Fruit fly (Drosophila melanogaster) whole organism, embryonic: ENCODE measurements around the gene Glut4EF.

Experiments
- B-H2 ChIP-seq: fragments of 200-800 bp; sonication (Bioruptor generic); optimal IDR thresholded peaks from 2 replicates; lab custom pipeline; 2018; ENCODE audit warnings: missing biosample characterization, mild to moderate bottlenecking, missing genetic modification characterization
- C15 ChIP-seq: fragments of 200-800 bp; sonication (Bioruptor generic); IDR thresholded peaks from 3 replicates; pipeline ENCODE4 v1.3.6; 2022; ENCODE audit warnings: missing biosample characterization, missing genetic modification characterization
- CG10462 ChIP-seq: fragments of 200-800 bp; sonication (Bioruptor generic); optimal IDR thresholded peaks from 2 replicates; lab custom pipeline; 2016; ENCODE audit warnings: missing biosample characterization, missing genetic modification characterization
- CG11398 ChIP-seq: fragments of 200-800 bp; sonication (Bioruptor generic); optimal IDR thresholded peaks from 2 replicates; lab custom pipeline; 2016; ENCODE audit warnings: missing biosample characterization, missing genetic modification characterization
- CG11456 ChIP-seq: fragments of 200-800 bp; sonication (Bioruptor generic); IDR thresholded peaks from 3 replicates; pipeline ENCODE4 v1.3.6; 2022; ENCODE audit warnings: missing biosample characterization, missing genetic modification characterization
- CG15011 ChIP-seq: fragments of 200-800 bp; sonication (Bioruptor generic); optimal IDR thresholded peaks from 3 replicates; lab custom pipeline; 2018; ENCODE audit warnings: missing biosample characterization, mild to moderate bottlenecking, missing genetic modification characterization
- CG16813 ChIP-seq: fragments of 200-800 bp; sonication (Bioruptor generic); IDR thresholded peaks from 3 replicates; pipeline ENCODE4 v1.3.6; 2022; ENCODE audit warnings: missing biosample characterization, missing genetic modification characterization; ENCODE audit not compliant: partially characterized antibody
- CG17568 ChIP-seq: fragments of 200-800 bp; sonication (Bioruptor generic); optimal IDR thresholded peaks from 2 replicates; lab custom pipeline; 2018; ENCODE audit warnings: missing biosample characterization, mild to moderate bottlenecking, missing genetic modification characterization, moderate library complexity
- CG17912 ChIP-seq: fragments of 200-800 bp; sonication (Bioruptor generic); optimal IDR thresholded peaks from 2 replicates; lab custom pipeline; 2018; ENCODE audit warnings: missing biosample characterization, mild to moderate bottlenecking, missing genetic modification characterization
- CG18476 ChIP-seq: fragments of 200-800 bp; sonication (Bioruptor generic); optimal IDR thresholded peaks from 2 replicates; lab custom pipeline; 2016; ENCODE audit warnings: missing biosample characterization, mild to moderate bottlenecking, missing genetic modification characterization
- CG18599 ChIP-seq: fragments of 200-800 bp; sonication (Bioruptor generic); optimal IDR thresholded peaks from 3 replicates; lab custom pipeline; 2017; ENCODE audit warnings: missing biosample characterization, missing genetic modification characterization, mild to moderate bottlenecking, moderate library complexity, missing genetic modification reagents
- CG2712 ChIP-seq: fragments of 200-800 bp; optimal IDR thresholded peaks from 3 replicates; lab custom pipeline; 2019; ENCODE audit warnings: missing biosample characterization, mild to moderate bottlenecking, missing genetic modification characterization, moderate library complexity
- CG30020 ChIP-seq: fragments of 200-800 bp; optimal IDR thresholded peaks from 2 replicates; lab custom pipeline; 2019; ENCODE audit warnings: missing biosample characterization, mild to moderate bottlenecking, missing genetic modification characterization, moderate library complexity
- CG31441 ChIP-seq: fragments of 200-800 bp; sonication (Bioruptor generic); IDR thresholded peaks from 2 replicates; pipeline ENCODE4 v1.3.6; 2022; ENCODE audit warnings: missing biosample characterization, missing genetic modification characterization
- CG8290 ChIP-seq, 3 experiments: fragments of 200-800 bp; sonication (Bioruptor generic); optimal IDR thresholded peaks; 2 replicates each; lab custom pipeline; 2016 to 2019; ENCODE audit warnings: missing biosample characterization in 3 of 3, missing genetic modification characterization in 3 of 3, mild to moderate bottlenecking in 2 of 3, moderate library complexity in 1 of 3
- CG9727 ChIP-seq: fragments of 200-800 bp; sonication (Bioruptor generic); optimal IDR thresholded peaks from 3 replicates; lab custom pipeline; 2017; ENCODE audit warnings: missing biosample characterization, mild to moderate bottlenecking, missing genetic modification characterization
- CHES-1-like ChIP-seq: fragments of 200-800 bp; sonication (Bioruptor generic); optimal IDR thresholded peaks from 2 replicates; lab custom pipeline; 2016; ENCODE audit warnings: missing biosample characterization, missing genetic modification characterization
- E2f2 ChIP-seq: fragments of 200-800 bp; sonication (Bioruptor generic); IDR thresholded peaks from 2 replicates; pipeline ENCODE4 v1.3.6; 2022; ENCODE audit warnings: missing biosample characterization, missing genetic modification characterization
- Fer2 ChIP-seq: fragments of 200-800 bp; sonication (Bioruptor generic); optimal IDR thresholded peaks from 2 replicates; lab custom pipeline; 2018; ENCODE audit warnings: missing biosample characterization, mild to moderate bottlenecking, missing genetic modification characterization, moderate library complexity
- HLH54F ChIP-seq: fragments of 200-800 bp; sonication (Bioruptor generic); optimal IDR thresholded peaks from 3 replicates; lab custom pipeline; 2016; ENCODE audit warnings: missing biosample characterization, missing genetic modification characterization
- Myb ChIP-seq: fragments of 200-800 bp; sonication (Bioruptor generic); optimal IDR thresholded peaks from 2 replicates; lab custom pipeline; 2016; ENCODE audit warnings: missing biosample characterization, missing genetic modification characterization
- NfI ChIP-seq: fragments of 200-800 bp; sonication (Bioruptor generic); optimal IDR thresholded peaks from 3 replicates; lab custom pipeline; 2018; ENCODE audit warnings: missing biosample characterization, mild to moderate bottlenecking, missing genetic modification characterization, moderate library complexity
- PHDP ChIP-seq: fragments of 200-800 bp; sonication (Bioruptor generic); optimal IDR thresholded peaks from 3 replicates; lab custom pipeline; 2018; ENCODE audit warnings: missing biosample characterization, mild to moderate bottlenecking, missing genetic modification characterization, moderate library complexity
- Ravus ChIP-seq: fragments of 200-800 bp; sonication (Bioruptor generic); IDR thresholded peaks from 2 replicates; pipeline ENCODE4 v1.3.6; 2022; ENCODE audit warnings: missing biosample characterization, missing genetic modification characterization
- Side ChIP-seq: fragments of 200-800 bp; sonication (Bioruptor generic); optimal IDR thresholded peaks from 2 replicates; lab custom pipeline; 2016; ENCODE audit warnings: missing biosample characterization, missing genetic modification characterization
- Ssrp ChIP-seq: fragments of 200-800 bp; sonication (Bioruptor generic); optimal IDR thresholded peaks from 2 replicates; lab custom pipeline; 2018; ENCODE audit warnings: missing biosample characterization, mild to moderate bottlenecking, missing genetic modification characterization, moderate library complexity
- Xrp1 ChIP-seq: fragments of 200-800 bp; sonication (Bioruptor generic); IDR thresholded peaks from 2 replicates; pipeline ENCODE4 v1.3.6; 2022; ENCODE audit warnings: missing biosample characterization, missing genetic modification characterization
- ap ChIP-seq: fragments of 200-800 bp; sonication (Bioruptor generic); IDR thresholded peaks from 2 replicates; pipeline ENCODE4 v1.3.6; 2022; ENCODE audit warnings: missing biosample characterization, missing genetic modification characterization
- az2 ChIP-seq: fragments of 200-800 bp; sonication (Bioruptor generic); optimal IDR thresholded peaks from 3 replicates; lab custom pipeline; 2016; ENCODE audit warnings: missing biosample characterization, missing genetic modification characterization
- bowl ChIP-seq: fragments of 200-800 bp; sonication (Bioruptor generic); IDR thresholded peaks from 2 replicates; pipeline ENCODE4 v1.3.6; 2022; ENCODE audit warnings: missing biosample characterization, missing genetic modification characterization
- chinmo ChIP-seq: fragments of 200-800 bp; sonication (Bioruptor generic); IDR thresholded peaks from 4 replicates; pipeline ENCODE4 v1.3.6; 2022; ENCODE audit warnings: missing biosample characterization, missing genetic modification characterization; ENCODE audit not compliant: partially characterized antibody
- chm ChIP-seq: fragments of 200-800 bp; sonication (Bioruptor generic); IDR thresholded peaks from 2 replicates; pipeline ENCODE4 v1.3.6; 2022; ENCODE audit warnings: missing biosample characterization, missing genetic modification characterization
- en ChIP-seq: fragments of 200-800 bp; sonication (Bioruptor generic); optimal IDR thresholded peaks from 2 replicates; lab custom pipeline; 2016; ENCODE audit warnings: missing biosample characterization, missing genetic modification characterization
- fd96Cb ChIP-seq: fragments of 200-800 bp; sonication (Bioruptor generic); optimal IDR thresholded peaks from 2 replicates; lab custom pipeline; 2018; ENCODE audit warnings: missing biosample characterization, mild to moderate bottlenecking, missing genetic modification characterization, moderate library complexity
- gcm ChIP-seq: fragments of 200-800 bp; sonication (Bioruptor generic); optimal IDR thresholded peaks from 2 replicates; lab custom pipeline; 2019; ENCODE audit warnings: missing biosample characterization, mild to moderate bottlenecking, missing genetic modification characterization, moderate library complexity
- gfzf ChIP-seq: fragments of 200-800 bp; sonication (Bioruptor generic); optimal IDR thresholded peaks from 2 replicates; lab custom pipeline; 2016; ENCODE audit warnings: missing biosample characterization, mild to moderate bottlenecking, missing genetic modification characterization, moderate library complexity
- inv ChIP-seq: fragments of 200-800 bp; sonication (Bioruptor generic); IDR thresholded peaks from 2 replicates; pipeline ENCODE4 v1.3.6; 2022; ENCODE audit warnings: missing biosample characterization, missing genetic modification characterization; ENCODE audit not compliant: partially characterized antibody
- lmd ChIP-seq: fragments of 200-800 bp; sonication (Bioruptor generic); IDR thresholded peaks from 2 replicates; pipeline ENCODE4 v1.3.6; 2022; ENCODE audit warnings: missing biosample characterization, missing genetic modification characterization
- mld ChIP-seq: fragments of 200-800 bp; sonication (Bioruptor generic); IDR thresholded peaks from 3 replicates; pipeline ENCODE4 v1.3.6; 2022; ENCODE audit warnings: missing biosample characterization, missing genetic modification characterization; ENCODE audit not compliant: partially characterized antibody
- pho ChIP-seq: fragments of 200-800 bp; sonication (Bioruptor generic); optimal IDR thresholded peaks from 2 replicates; lab custom pipeline; 2016; ENCODE audit warnings: missing biosample characterization, missing genetic modification characterization
- pnt ChIP-seq: fragments of 200-800 bp; sonication (Bioruptor generic); optimal IDR thresholded peaks from 3 replicates; lab custom pipeline; 2016; ENCODE audit warnings: missing biosample characterization, missing genetic modification characterization
- sob ChIP-seq: fragments of 200-800 bp; sonication (Bioruptor generic); IDR thresholded peaks from 2 replicates; pipeline ENCODE4 v1.3.6; 2022; ENCODE audit warnings: missing biosample characterization, missing genetic modification characterization
- trem ChIP-seq: fragments of 200-800 bp; optimal IDR thresholded peaks from 3 replicates; lab custom pipeline; 2019; ENCODE audit warnings: missing biosample characterization, mild to moderate bottlenecking, missing genetic modification characterization, moderate library complexity
- vnd ChIP-seq: fragments of 200-800 bp; sonication (Bioruptor generic); IDR thresholded peaks from 3 replicates; pipeline ENCODE4 v1.3.6; 2022; ENCODE audit warnings: missing biosample characterization, missing genetic modification characterization; ENCODE audit not compliant: partially characterized antibody
- wdn ChIP-seq: fragments of 200-800 bp; sonication (Bioruptor generic); IDR thresholded peaks from 2 replicates; pipeline ENCODE4 v1.3.6; 2022; ENCODE audit warnings: missing biosample characterization, missing genetic modification characterization
- zfh1 ChIP-seq: fragments of 200-800 bp; sonication (Bioruptor generic); IDR thresholded peaks from 3 replicates; pipeline ENCODE4 v1.3.6; 2022; ENCODE audit warnings: missing biosample characterization, missing genetic modification characterization

Gene Glut4EF

DNA sequence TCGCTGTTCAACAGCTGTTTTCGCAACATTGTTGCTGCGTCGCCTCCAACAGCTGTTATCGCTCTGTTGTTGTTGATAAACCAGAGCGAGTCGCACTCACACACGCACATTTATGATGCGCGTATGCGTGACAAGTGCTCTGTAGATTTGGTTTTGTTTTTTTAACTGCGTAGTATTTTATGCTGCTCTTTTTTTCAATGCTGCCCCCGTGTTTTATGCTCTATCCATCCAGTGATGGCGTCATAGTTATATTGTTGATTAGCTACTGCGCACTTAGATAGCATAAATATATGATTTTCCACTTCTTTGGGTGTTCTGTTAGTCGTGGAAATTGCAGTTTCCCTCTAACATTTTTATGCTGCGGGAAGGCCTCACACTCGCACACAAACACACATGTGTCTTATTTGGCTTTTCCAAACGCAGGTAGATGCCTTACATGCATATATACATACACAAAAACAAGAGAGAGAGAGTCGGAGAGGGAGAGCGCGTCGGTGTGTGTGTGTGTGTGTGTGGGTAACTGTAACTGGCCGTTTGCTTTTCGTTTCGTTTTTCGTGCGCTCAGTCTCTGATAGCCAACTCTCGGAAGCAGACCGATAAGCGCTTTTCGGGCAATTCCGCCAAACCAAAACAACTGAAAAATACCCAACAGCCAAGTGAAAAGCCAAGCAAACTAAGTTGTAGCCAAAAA is at the start of gene Glut4EF, which contains the start of gene CG46467 (continued):
- no peak for TF ChIP-seq en (GFP tag; lab: Kevin White, UChicago)
- TF ChIP-seq vnd, result no peak
- TF ChIP-seq HLH54F (GFP tag; lab: Kevin White, UChicago), result peak; percentile 4
- peak; percentile 54; the same call in 1 of the 2 replicates for TF ChIP-seq sob (GFP tag; lab: Robert Waterston, UW)
- no peak for TF ChIP-seq zfh1 (GFP tag; lab: Robert Waterston, UW)
- TF ChIP-seq Ssrp, result no peak
- TF ChIP-seq mld (GFP tag; lab: Robert Waterston, UW), result peak; percentile 13; the same call in 1 of the 3 replicates
- no peak for TF ChIP-seq CG15011 (GFP tag; lab: Kevin White, UChicago)
- no peak for TF ChIP-seq CG11398 (GFP tag; lab: Kevin White, UChicago)
- 0 out of 2 replicates have a peak, but pooled peaks have one; percentile 52 for TF ChIP-seq bowl (GFP tag; lab: Robert Waterston, UW)
- TF ChIP-seq CG10462 (GFP tag; lab: Kevin White, UChicago), result no peak
- TF ChIP-seq CG8290 (GFP tag; optimal IDR thresholded peaks at IDR 0.05; lab: Kevin White, UChicago), result no peak
- TF ChIP-seq CG8290 (tag; optimal IDR thresholded peaks at IDR 0.05; lab: Kevin White, UChicago), result peak in 1 of 2 experiments; percentile 76
- TF ChIP-seq CG9727 (GFP tag; lab: Kevin White, UChicago), result peak; percentile 18
- TF ChIP-seq chinmo (GFP tag; lab: Robert Waterston, UW), result peak; percentile 90
- TF ChIP-seq Xrp1 (GFP tag; lab: Robert Waterston, UW), result 0 out of 2 replicates have a peak, but pooled peaks have one; percentile 12
- TF ChIP-seq CG2712, result peak; percentile 18
- peak; percentile 33 for TF ChIP-seq pho (GFP tag; lab: Kevin White, UChicago)
- TF ChIP-seq B-H2, result no peak
- TF ChIP-seq ap (GFP tag; lab: Robert Waterston, UW), result no peak
- TF ChIP-seq NfI (GFP tag; lab: Kevin White, UChicago), result no peak
- TF ChIP-seq trem (tag; lab: Kevin White, UChicago), result no peak
- TF ChIP-seq C15, result no peak
- no peak for TF ChIP-seq gfzf (GFP tag; lab: Kevin White, UChicago)
- TF ChIP-seq Myb (GFP tag; lab: Kevin White, UChicago), result no peak
- peak; percentile 5 for TF ChIP-seq PHDP (tag; lab: Kevin White, UChicago)
- TF ChIP-seq pnt (GFP tag; lab: Kevin White, UChicago), result no peak
- TF ChIP-seq CG30020 (tag; lab: Kevin White, UChicago), result no peak
- TF ChIP-seq az2 (GFP tag; lab: Kevin White, UChicago), result no peak
- no peak; the same call in 1 of the 2 replicates for TF ChIP-seq inv (GFP tag; lab: Robert Waterston, UW)
- TF ChIP-seq Ravus (GFP tag; lab: Robert Waterston, UW), result no peak
- no peak for TF ChIP-seq Side (GFP tag; lab: Kevin White, UChicago)
- TF ChIP-seq E2f2, result peak; percentile 27; the same call in 1 of the 2 replicates
- no peak for TF ChIP-seq CG16813 (GFP tag; lab: Robert Waterston, UW)
- no peak; the same call in 1 of the 2 replicates for TF ChIP-seq CG31441 (GFP tag; lab: Robert Waterston, UW)
- no peak for TF ChIP-seq CG11456
- peak; percentile 88 for TF ChIP-seq chm (GFP tag; lab: Robert Waterston, UW)
- no peak for TF ChIP-seq Fer2 (tag; lab: Kevin White, UChicago)
- TF ChIP-seq fd96Cb (tag; lab: Kevin White, UChicago), result no peak
- TF ChIP-seq CG18599 (GFP tag; lab: Kevin White, UChicago), result peak; percentile 30
- TF ChIP-seq CG17912, result no peak
- TF ChIP-seq lmd (GFP tag; lab: Robert Waterston, UW), result no peak
- TF ChIP-seq CHES-1-like (GFP tag; lab: Kevin White, UChicago), result peak; percentile 50
- no peak for TF ChIP-seq CG18476
- TF ChIP-seq gcm (GFP tag; lab: Kevin White, UChicago), result no peak
- TF ChIP-seq CG17568 (GFP tag; lab: Kevin White, UChicago), result no peak
- TF ChIP-seq wdn (GFP tag; lab: Robert Waterston, UW), result no peak
- TF ChIP-seq, all 482 proteins: peak for 110
